Worm (Caenorhabditis elegans) whole organism, late embryonic: ENCODE results near the gene hpo-6.

Experiments
- K02D7.2 ChIP-seq: sonication (generic microtip); optimal IDR thresholded peaks from 2 replicates; lab custom pipeline; 2017; ENCODE audit warnings: mild to moderate bottlenecking, missing genetic modification characterization, missing compliant biosample characterization
- T23F11.4 ChIP-seq: fragments of 200-800 bp; sonication (Bioruptor generic); optimal IDR thresholded peaks from 2 replicates; lab custom pipeline; 2018; ENCODE audit warnings: mild to moderate bottlenecking, missing genetic modification characterization, missing compliant biosample characterization
- ahr-1 ChIP-seq: sonication (generic microtip); optimal IDR thresholded peaks from 2 replicates; lab custom pipeline; 2016; ENCODE audit warnings: missing genetic modification characterization, missing compliant biosample characterization
- ama-1 ChIP-seq: fragments of 150-350 bp; optimal IDR thresholded peaks from 2 replicates; lab custom pipeline; 2014
- ceh-14 ChIP-seq: sonication (generic microtip); optimal IDR thresholded peaks from 2 replicates; lab custom pipeline; 2016; ENCODE audit warnings: missing genotype, missing genetic modification characterization, missing compliant biosample characterization
- ceh-18 ChIP-seq: sonication (generic microtip); optimal IDR thresholded peaks from 2 replicates; lab custom pipeline; 2016; ENCODE audit warnings: missing genetic modification characterization, missing compliant biosample characterization
- ceh-19 ChIP-seq: fragments of 200-800 bp; sonication (Bioruptor generic); optimal IDR thresholded peaks from 2 replicates; lab custom pipeline; 2018; ENCODE audit warnings: mild to moderate bottlenecking, missing genetic modification characterization, missing compliant biosample characterization
- ceh-2 ChIP-seq: sonication (generic microtip); optimal IDR thresholded peaks from 2 replicates; lab custom pipeline; 2016; ENCODE audit warnings: missing genotype, missing genetic modification characterization, missing compliant biosample characterization
- ceh-24 ChIP-seq: sonication (generic microtip); optimal IDR thresholded peaks from 2 replicates; lab custom pipeline; 2016; ENCODE audit warnings: mild to moderate bottlenecking, missing genetic modification characterization, missing compliant biosample characterization
- ceh-31 ChIP-seq: sonication (generic microtip); optimal IDR thresholded peaks from 2 replicates; lab custom pipeline; 2016; ENCODE audit warnings: missing genetic modification characterization, missing compliant biosample characterization
- ceh-34 ChIP-seq: sonication (generic microtip); optimal IDR thresholded peaks from 2 replicates; lab custom pipeline; 2016; ENCODE audit warnings: mild to moderate bottlenecking, missing genetic modification characterization, missing compliant biosample characterization
- ceh-45 ChIP-seq: fragments of 200-800 bp; sonication (Bioruptor generic); IDR thresholded peaks from 2 replicates; pipeline ENCODE4 v1.3.6; 2022; ENCODE audit warnings: missing genetic modification reagents, missing genetic modification characterization, missing compliant biosample characterization
- ceh-48 ChIP-seq: sonication (generic microtip); optimal IDR thresholded peaks from 2 replicates; lab custom pipeline; 2016; ENCODE audit warnings: missing genetic modification characterization, inconsistent platforms, missing compliant biosample characterization
- ceh-6 ChIP-seq: fragments of 200-800 bp; sonication (Bioruptor generic); optimal IDR thresholded peaks from 2 replicates; lab custom pipeline; 2018; ENCODE audit warnings: mild to moderate bottlenecking, missing genetic modification characterization, missing compliant biosample characterization
- ceh-9 ChIP-seq: sonication (generic microtip); optimal IDR thresholded peaks from 2 replicates; lab custom pipeline; 2016; ENCODE audit warnings: mild to moderate bottlenecking, missing genetic modification characterization, inconsistent platforms, missing compliant biosample characterization
- dve-1 ChIP-seq: sonication (generic microtip); optimal IDR thresholded peaks from 2 replicates; lab custom pipeline; 2017; ENCODE audit warnings: antibody characterized with exemption, mild to moderate bottlenecking, missing genetic modification characterization, missing compliant biosample characterization
- ets-4 ChIP-seq: sonication (generic microtip); optimal IDR thresholded peaks from 2 replicates; lab custom pipeline; 2016; ENCODE audit warnings: missing genetic modification characterization, missing compliant biosample characterization
- eyg-1 ChIP-seq: sonication (generic microtip); optimal IDR thresholded peaks from 2 replicates; lab custom pipeline; 2016; ENCODE audit warnings: missing genotype, missing genetic modification characterization, missing compliant biosample characterization
- fkh-10 ChIP-seq: fragments of 150-350 bp; optimal IDR thresholded peaks from 2 replicates; lab custom pipeline; 2014; ENCODE audit warnings: missing biosample characterization, missing genetic modification reagents, missing genetic modification characterization
- fkh-6 ChIP-seq: sonication (generic microtip); optimal IDR thresholded peaks from 2 replicates; lab custom pipeline; 2016; ENCODE audit warnings: missing genetic modification characterization, missing compliant biosample characterization
- gmeb-2 ChIP-seq: sonication (generic microtip); optimal IDR thresholded peaks from 2 replicates; lab custom pipeline; 2016; ENCODE audit warnings: missing genetic modification characterization, inconsistent platforms, missing compliant biosample characterization
- hlh-30 ChIP-seq: sonication (generic microtip); optimal IDR thresholded peaks from 2 replicates; lab custom pipeline; 2017; ENCODE audit warnings: antibody characterized with exemption, missing genetic modification characterization, missing compliant biosample characterization; ENCODE audit not compliant: insufficient read depth
- hlh-8 ChIP-seq: sonication (generic microtip); optimal IDR thresholded peaks from 2 replicates; lab custom pipeline; 2016; ENCODE audit warnings: missing genotype, missing genetic modification characterization, missing compliant biosample characterization
- lin-11 ChIP-seq: fragments of 200-800 bp; sonication (Bioruptor generic); optimal IDR thresholded peaks from 2 replicates; lab custom pipeline; 2018; ENCODE audit warnings: mild to moderate bottlenecking, missing genetic modification characterization, missing compliant biosample characterization
- nfya-1 ChIP-seq: sonication (generic microtip); optimal IDR thresholded peaks from 2 replicates; lab custom pipeline; 2017; ENCODE audit warnings: missing genetic modification characterization, mild to moderate bottlenecking, missing compliant biosample characterization, antibody characterized with exemption, moderate library complexity
- nhr-11 ChIP-seq: fragments of 150-350 bp; optimal IDR thresholded peaks from 2 replicates; lab custom pipeline; 2014; ENCODE audit warnings: missing biosample characterization, missing genetic modification characterization
- npax-4 ChIP-seq: sonication (generic microtip); optimal IDR thresholded peaks from 2 replicates; lab custom pipeline; 2016; ENCODE audit warnings: missing genetic modification characterization, missing compliant biosample characterization
- odd-2 ChIP-seq: sonication (generic microtip); optimal IDR thresholded peaks from 2 replicates; lab custom pipeline; 2017; ENCODE audit warnings: antibody characterized with exemption, mild to moderate bottlenecking, missing genetic modification characterization, missing compliant biosample characterization
- pax-1 ChIP-seq: fragments of 150-350 bp; optimal IDR thresholded peaks from 2 replicates; lab custom pipeline; 2014; ENCODE audit warnings: missing biosample characterization, missing genetic modification characterization
- pha-2 ChIP-seq: sonication (generic microtip); optimal IDR thresholded peaks from 2 replicates; lab custom pipeline; 2017; ENCODE audit warnings: mild to moderate bottlenecking, missing genetic modification characterization, missing compliant biosample characterization
- ref-2 ChIP-seq: sonication (generic microtip); optimal IDR thresholded peaks from 2 replicates; lab custom pipeline; 2016; ENCODE audit warnings: missing genetic modification characterization, missing compliant biosample characterization
- rnt-1 ChIP-seq: sonication (generic microtip); optimal IDR thresholded peaks from 2 replicates; lab custom pipeline; 2016; ENCODE audit warnings: missing genetic modification characterization, missing compliant biosample characterization
- sdc-2 ChIP-seq: sonication (generic microtip); optimal IDR thresholded peaks from 2 replicates; lab custom pipeline; 2016; ENCODE audit warnings: missing genotype, missing genetic modification characterization, missing compliant biosample characterization
- sox-4 ChIP-seq: sonication (generic microtip); optimal IDR thresholded peaks from 2 replicates; lab custom pipeline; 2017; ENCODE audit warnings: mild to moderate bottlenecking, missing genetic modification characterization, inconsistent platforms, missing compliant biosample characterization
- syd-9 ChIP-seq: sonication (generic microtip); optimal IDR thresholded peaks from 2 replicates; lab custom pipeline; 2016; ENCODE audit warnings: mild to moderate bottlenecking, missing genetic modification characterization, moderate library complexity, missing compliant biosample characterization
- tbx-2 ChIP-seq: sonication (generic microtip); optimal IDR thresholded peaks from 2 replicates; lab custom pipeline; 2016; ENCODE audit warnings: missing genetic modification characterization, missing compliant biosample characterization
- ttx-3 ChIP-seq: sonication (generic microtip); optimal IDR thresholded peaks from 2 replicates; lab custom pipeline; 2016; ENCODE audit warnings: missing genetic modification reagents, missing genetic modification characterization, missing compliant biosample characterization
- zip-5 ChIP-seq: sonication (generic microtip); optimal IDR thresholded peaks from 2 replicates; lab custom pipeline; 2016; ENCODE audit warnings: missing genetic modification characterization, missing compliant biosample characterization

Gene hpo-6

ce11 chrIV:1563476-1564131, 1.6 kb downstream of the hpo-6 start, which contains the start of gene Y41D4B.15:
Gene Y41D4B.15 (plus strand): TSS chrIV:1564081.
- TF ChIP-seq pha-2 (no peak), ceh-24 (tag; lab: Kevin White, UChicago) (no peak), ceh-45 (no peak), syd-9 (tag; lab: Kevin White, UChicago) (no peak), ceh-19 (GFP tag; lab: Kevin White, UChicago) (no peak), ceh-9 (tag; lab: Kevin White, UChicago) (no peak), ceh-31 (tag; lab: Kevin White, UChicago) (no peak), ref-2 (tag; lab: Kevin White, UChicago) (no peak), ets-4 (tag; lab: Kevin White, UChicago) (no peak), dve-1 (tag; lab: Kevin White, UChicago) (no peak), odd-2 (tag; lab: Kevin White, UChicago) (no peak), ceh-2 (no peak), ttx-3 (no peak), ceh-6 (GFP tag; lab: Kevin White, UChicago) (no peak)

ce11 chrIV:1565725-1566124, 3.7 kb downstream of the hpo-6 start:
- TF ChIP-seq ceh-34 (tag; lab: Kevin White, UChicago): no peak
- no peak for TF ChIP-seq zip-5
- no peak for TF ChIP-seq fkh-10
- TF ChIP-seq tbx-2: no peak
- no peak for TF ChIP-seq ama-1 (lab: Kevin White, UChicago)
- no peak for TF ChIP-seq gmeb-2 (tag; lab: Kevin White, UChicago)
- TF ChIP-seq fkh-6 (tag; lab: Kevin White, UChicago): no peak
- no peak for TF ChIP-seq hlh-8 (tag; lab: Kevin White, UChicago)
- TF ChIP-seq pax-1 (tag; lab: Kevin White, UChicago): no peak
- no peak for TF ChIP-seq npax-4 (tag; lab: Kevin White, UChicago)
- no peak for TF ChIP-seq T23F11.4 (GFP tag; lab: Kevin White, UChicago)
- no peak for TF ChIP-seq ceh-19 (GFP tag; lab: Kevin White, UChicago)

ce11 chrIV:1567577-1567976, 5.6 kb downstream of the hpo-6 start:
- TF ChIP-seq nfya-1 (tag; lab: Kevin White, UChicago): peak; percentile 96
- no peak for TF ChIP-seq gmeb-2 (tag; lab: Kevin White, UChicago)
- no peak for TF ChIP-seq K02D7.2 (tag; lab: Kevin White, UChicago)
- no peak for TF ChIP-seq lin-11 (tag; lab: Kevin White, UChicago)
- TF ChIP-seq sdc-2 (tag; lab: Kevin White, UChicago): no peak
- no peak for TF ChIP-seq npax-4 (tag; lab: Kevin White, UChicago)

ce11 chrIV:1576731-1577130, 14.7 kb downstream of the hpo-6 start, which contains the start of gene Y41D4B.14:
Gene Y41D4B.14 (plus strand): TSS chrIV:1577031.
- TF ChIP-seq nhr-11 (no peak), ahr-1 (tag; lab: Kevin White, UChicago) (no peak), ceh-18 (tag; lab: Kevin White, UChicago) (no peak), K02D7.2 (tag; lab: Kevin White, UChicago) (no peak), ceh-48 (tag; lab: Kevin White, UChicago) (no peak), zip-5 (no peak), sox-4 (tag; lab: Kevin White, UChicago) (no peak), ceh-14 (tag; lab: Kevin White, UChicago) (no peak), hlh-30 (tag; lab: Kevin White, UChicago) (no peak), ceh-19 (GFP tag; lab: Kevin White, UChicago) (no peak), eyg-1 (tag; lab: Kevin White, UChicago) (no peak), fkh-10 (no peak), rnt-1 (tag; lab: Kevin White, UChicago) (no peak)
